Fruit fly (Drosophila melanogaster): ENCODE results near the gene primo-1.

Gene primo-1

DNA sequence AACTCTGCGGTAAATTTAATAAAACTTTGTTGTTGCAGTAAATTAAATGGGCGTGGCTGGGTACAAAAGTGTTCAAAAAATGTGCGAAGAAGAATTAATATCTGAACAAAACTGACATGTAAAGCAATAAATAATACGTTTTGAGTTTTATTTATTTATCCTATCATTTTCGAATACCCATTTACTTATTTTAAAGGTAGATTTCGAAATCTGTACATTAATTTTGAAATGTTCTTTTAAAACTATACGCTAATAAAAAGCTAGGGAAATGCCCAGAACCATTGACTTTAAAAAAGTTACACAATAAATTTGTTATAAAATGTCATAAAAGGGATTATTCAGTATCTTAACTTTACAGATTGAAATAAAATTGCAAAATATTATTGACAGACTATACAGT, at the start of gene primo-1, which contains the start of gene primo-2:
primo-1 (minus strand) TSS at position 101 of the 400 bp plus-strand sequence.
primo-2 (minus strand) TSS at position 101 of the 400 bp plus-strand sequence.
- TF ChIP-seq CG8478 (optimal IDR thresholded peaks at IDR 0.05) = no peak
- TF ChIP-seq CTCF (optimal IDR thresholded peaks at IDR 0.05) = no peak

DNA sequence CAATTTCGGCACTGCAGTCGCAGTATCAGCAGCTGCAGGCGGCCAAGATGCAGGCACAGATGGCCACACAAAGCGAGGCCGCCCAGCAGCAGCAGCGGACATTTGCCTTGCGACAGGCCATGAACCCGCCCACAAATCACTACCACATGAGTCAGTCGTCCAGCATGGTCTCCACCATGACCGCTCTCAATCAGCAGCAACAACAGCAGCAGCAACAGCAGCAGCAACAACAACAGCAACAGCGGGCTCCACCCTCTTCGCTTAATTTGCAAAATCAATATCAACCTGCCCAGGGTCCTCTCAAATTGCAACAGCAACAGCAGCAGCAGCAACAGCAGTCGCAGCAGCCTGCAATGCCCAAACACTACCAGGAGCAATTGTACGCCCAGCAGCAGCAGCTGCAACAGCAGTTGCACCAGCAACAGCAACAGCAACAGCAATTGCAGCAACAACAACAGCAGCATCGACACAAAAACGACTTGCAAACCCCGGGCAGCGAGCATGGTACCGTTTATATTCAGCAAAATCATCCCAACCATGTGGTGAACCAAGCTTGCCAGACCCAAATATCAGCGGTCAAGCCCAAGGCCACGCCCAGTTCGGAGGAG, 34.5 kb upstream of the primo-1 start:
- TF ChIP-seq CTCF (optimal IDR thresholded peaks at IDR 0.05) (no peak), CG8478 (optimal IDR thresholded peaks at IDR 0.05) (no peak)

DNA sequence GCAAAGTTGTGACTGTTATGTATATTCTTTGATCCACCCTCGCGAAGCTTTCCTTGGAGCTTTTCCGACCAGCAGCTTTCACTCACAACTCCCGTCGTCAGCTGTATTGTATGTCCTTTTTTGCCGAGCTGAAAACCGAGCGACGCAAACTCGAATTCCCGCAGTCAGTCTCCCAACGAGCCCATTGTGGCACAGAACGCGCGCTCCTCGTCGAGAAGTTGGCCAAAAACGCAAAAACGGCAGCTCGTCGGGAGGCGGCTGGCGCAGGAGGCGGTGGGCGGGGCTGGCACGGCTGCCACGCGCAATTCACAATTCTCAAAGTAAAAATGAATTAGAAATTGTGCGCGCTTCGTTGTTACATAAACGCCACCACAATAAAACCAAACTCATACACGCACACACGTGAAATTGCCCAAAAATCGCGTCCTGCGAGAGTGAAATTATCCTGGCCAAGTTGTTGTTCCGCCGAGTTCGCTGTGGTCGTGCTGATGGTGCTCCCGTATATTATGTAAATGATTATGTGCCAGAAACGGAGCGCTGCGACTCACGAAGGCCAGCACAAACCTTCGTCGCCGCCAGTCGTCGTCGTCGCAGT, 23.8 kb upstream of the primo-1 start:
- TF ChIP-seq CG8478 (optimal IDR thresholded peaks at IDR 0.05) (no peak), CTCF (optimal IDR thresholded peaks at IDR 0.05) (no peak)

DNA sequence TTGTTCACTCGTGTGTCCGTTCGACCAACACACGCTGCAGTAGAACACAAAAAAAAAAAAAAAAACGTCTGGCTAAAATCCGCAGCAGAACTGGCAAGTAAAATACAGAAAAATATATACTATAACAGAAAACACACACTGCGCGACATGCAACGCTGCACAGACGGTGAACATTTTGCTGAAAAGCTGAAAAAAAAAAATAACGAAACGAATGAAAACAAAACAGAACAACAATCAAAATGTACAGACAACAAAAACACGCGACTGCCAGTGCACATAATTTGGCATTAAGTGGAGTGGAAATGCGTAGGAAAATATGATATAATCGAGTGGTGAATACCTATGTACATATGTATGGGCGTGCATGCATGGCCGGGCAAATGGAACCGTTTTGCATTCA, 18.4 kb upstream of the primo-1 start:
- no peak for TF ChIP-seq CG8478 (optimal IDR thresholded peaks at IDR 0.05)
- TF ChIP-seq CTCF (optimal IDR thresholded peaks at IDR 0.05) = no peak

DNA sequence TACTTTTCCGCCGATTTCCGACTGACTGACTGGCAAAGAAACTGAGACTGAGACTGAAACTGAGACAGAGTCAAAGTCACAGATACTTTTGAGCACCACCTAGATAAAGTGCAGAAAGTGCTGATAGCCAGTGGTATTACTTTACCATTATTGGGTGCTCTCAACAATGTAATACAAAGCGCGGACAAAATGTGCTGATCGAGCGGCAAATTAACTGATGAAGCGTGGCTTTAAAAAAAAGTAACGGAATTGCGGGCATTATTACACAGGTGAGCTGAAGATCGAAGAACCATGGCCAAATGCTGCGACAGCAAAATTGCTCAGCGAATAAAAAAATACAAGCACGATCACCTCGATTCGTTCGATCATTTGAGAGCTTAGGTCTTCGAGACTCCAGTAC, 17.3 kb upstream of the primo-1 start:
- TF ChIP-seq CTCF (optimal IDR thresholded peaks at IDR 0.05) = no peak
- TF ChIP-seq CG8478 (optimal IDR thresholded peaks at IDR 0.05) = no peak

DNA sequence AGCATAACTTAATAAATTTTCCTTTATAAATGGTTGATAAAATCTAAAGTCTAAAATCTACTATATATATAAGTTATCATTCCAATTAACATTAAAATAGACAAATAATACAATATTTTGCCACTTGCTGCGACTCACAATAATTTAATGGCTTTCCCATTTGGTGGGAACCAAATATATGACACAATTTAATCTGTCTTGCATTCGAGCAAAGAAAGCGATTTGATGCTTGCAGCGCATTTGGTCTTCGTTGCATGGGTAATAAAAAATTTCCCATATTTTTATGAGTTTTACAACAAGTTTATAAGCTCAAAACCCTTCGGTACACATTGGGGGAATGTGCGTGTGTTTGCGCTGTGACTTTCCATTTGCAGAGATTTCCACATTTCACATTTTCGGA, 15.2 kb upstream of the primo-1 start:
- TF ChIP-seq CG8478 (optimal IDR thresholded peaks at IDR 0.05) = no peak
- TF ChIP-seq CTCF (optimal IDR thresholded peaks at IDR 0.05) = no peak

DNA sequence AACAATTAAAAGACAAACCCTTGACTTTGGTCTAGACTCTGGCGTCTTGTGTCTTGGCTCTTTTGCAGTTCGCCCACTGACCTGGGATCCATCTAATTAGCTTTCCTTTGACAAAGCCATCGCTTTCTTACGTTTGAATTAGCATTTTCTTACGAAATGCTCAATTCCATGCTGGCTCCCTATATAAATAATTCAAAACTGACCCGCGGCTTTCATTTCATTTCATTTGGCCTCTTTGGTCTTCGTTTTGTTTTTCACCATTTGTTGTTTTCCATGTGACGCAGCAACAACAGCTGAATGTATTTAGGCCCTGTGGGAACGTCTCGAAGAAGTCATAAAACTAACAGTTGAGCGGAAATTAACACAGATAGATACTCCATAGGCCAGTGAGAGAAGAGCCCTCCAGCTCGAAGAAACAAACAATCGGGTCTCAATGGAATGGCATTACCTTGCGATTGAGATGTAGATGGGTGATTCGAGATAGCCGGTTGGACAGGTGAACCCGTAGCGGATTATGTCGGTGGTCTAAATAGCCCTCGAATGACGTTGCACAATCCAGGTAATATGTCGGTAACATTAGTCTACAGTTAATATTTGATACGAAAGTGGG, 12.5 kb upstream of the primo-1 start:
- TF ChIP-seq CG8478 (optimal IDR thresholded peaks at IDR 0.05) (no peak), CTCF (optimal IDR thresholded peaks at IDR 0.05) (no peak)

DNA sequence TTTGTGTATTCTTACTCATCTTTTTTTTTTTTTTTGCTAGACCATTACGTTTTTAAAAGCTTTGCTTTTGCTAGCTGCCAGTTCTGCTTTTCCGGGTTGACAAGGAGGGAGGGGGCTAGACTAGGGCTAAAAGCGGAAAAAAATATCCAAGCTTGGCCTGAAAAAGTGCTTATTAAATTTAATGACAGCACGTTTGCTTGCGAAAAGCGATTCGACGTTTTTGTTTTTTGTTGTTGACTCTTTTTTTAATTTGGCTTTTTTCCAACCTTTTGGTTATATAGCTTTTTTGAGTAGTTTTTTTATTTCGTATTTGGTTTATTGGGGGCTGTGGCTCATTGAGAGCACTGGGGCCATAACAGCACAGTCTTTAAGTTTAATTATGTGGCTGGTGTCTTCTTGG, 10.8 kb upstream of the primo-1 start:
- TF ChIP-seq CTCF (optimal IDR thresholded peaks at IDR 0.05) = no peak
- TF ChIP-seq CG8478 (optimal IDR thresholded peaks at IDR 0.05) = no peak

DNA sequence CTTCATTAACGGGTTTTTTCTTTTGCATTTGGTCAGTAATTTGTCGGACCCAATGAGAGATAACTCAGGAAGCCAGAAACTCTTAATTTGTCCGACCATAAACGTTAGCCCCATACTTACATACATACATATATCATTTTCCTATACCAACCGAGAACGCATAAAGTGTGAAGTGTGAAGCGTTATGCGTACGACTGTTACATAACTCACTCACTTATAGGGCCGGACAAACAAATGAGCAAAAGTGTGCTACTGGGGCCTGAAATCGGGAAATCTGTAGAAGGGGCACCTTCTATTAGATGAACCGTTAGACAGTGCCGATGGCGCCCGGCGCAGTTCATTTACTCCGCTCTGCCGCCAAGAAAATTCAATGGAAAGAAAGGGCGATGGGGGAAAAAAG, 10.4 kb upstream of the primo-1 start:
- TF ChIP-seq CG8478 (optimal IDR thresholded peaks at IDR 0.05) = no peak
- no peak for TF ChIP-seq CTCF (optimal IDR thresholded peaks at IDR 0.05)

DNA sequence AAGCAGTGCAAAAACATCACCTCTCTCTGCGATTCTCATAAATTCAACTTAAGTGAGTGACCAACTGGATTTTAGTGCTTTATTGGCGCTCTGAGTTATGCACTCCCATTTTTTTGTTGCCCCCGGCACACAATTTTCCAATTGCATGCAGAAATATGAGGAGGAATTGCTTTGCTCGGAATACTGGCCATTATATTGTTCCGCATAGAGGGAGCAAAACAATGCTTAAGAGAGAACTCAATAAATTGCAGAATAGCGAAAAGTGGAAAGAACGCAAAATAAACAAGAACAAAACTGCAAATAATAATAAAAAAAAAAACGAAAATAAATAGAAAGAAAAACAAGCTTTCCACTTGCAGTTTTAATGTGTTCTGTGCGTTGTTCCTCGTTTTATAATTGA, 9.2 kb upstream of the primo-1 start:
- no peak for TF ChIP-seq CTCF (optimal IDR thresholded peaks at IDR 0.05)

DNA sequence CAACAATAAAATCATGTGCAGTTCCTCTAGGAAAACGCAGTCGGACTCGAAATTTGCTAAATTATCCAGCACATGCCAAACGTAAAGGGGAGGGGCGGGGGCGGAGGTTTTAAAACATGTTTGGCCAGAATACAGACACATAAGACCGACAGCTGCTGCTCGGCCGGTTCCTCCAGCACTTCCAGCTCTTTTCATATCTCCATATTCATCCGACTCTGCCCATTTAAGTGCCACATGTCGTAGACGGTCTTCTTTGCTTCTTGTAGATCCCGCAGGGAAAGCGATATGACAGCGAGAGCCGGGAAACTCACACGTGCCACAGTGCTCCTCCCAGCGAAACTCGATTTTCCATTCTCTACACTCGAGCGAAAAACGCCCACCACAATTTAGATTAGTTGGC, 7.4 kb upstream of the primo-1 start:
- TF ChIP-seq CTCF (optimal IDR thresholded peaks at IDR 0.05) = no peak
- TF ChIP-seq CG8478 (optimal IDR thresholded peaks at IDR 0.05) = no peak

DNA sequence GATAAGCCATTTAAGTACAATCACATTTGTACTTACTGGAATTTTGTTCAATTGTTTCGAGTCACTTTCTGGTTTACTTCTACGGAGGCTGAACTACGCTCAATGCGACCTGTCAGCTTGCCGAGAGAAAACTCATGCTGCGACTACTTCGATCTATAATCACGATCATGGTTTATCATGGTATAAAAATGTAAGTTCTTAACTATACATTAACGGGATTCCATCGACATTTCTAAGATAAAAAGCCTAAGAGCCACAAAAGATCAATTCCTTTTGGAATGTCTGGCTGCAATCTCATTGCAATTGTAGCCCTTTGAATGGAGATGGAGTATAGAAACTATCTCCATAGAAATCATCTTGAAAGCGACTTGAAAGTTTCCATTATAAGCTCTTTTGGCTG, 6.4 kb upstream of the primo-1 start, which contains the start of gene Ubc87F:
Ubc87F (minus strand) TSS at position 101 of the 400 bp plus-strand sequence.
- TF ChIP-seq CTCF (optimal IDR thresholded peaks at IDR 0.05) = no peak
- no peak for TF ChIP-seq CG8478 (optimal IDR thresholded peaks at IDR 0.05)

DNA sequence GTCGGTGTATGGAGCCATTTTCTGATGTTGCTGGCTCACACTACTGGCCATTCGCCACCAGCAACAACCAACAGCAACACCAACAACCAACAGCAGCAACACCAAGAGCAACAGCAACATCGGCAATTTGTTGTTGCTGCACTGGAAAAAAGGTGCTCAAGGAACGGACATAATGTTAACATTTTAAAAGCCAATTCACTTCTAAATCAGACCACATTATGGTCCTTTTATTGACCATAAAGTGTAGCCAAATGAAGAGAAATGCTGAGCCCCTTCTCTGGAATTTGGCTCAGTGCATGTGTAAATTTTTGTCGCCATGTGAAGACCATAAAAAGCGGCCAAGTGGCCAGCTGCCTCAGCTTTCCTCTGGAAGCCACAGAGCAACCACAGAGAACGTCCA, 5.2 kb upstream of the primo-1 start:
- TF ChIP-seq CG8478 (optimal IDR thresholded peaks at IDR 0.05) (no peak), CTCF (optimal IDR thresholded peaks at IDR 0.05) (no peak)

DNA sequence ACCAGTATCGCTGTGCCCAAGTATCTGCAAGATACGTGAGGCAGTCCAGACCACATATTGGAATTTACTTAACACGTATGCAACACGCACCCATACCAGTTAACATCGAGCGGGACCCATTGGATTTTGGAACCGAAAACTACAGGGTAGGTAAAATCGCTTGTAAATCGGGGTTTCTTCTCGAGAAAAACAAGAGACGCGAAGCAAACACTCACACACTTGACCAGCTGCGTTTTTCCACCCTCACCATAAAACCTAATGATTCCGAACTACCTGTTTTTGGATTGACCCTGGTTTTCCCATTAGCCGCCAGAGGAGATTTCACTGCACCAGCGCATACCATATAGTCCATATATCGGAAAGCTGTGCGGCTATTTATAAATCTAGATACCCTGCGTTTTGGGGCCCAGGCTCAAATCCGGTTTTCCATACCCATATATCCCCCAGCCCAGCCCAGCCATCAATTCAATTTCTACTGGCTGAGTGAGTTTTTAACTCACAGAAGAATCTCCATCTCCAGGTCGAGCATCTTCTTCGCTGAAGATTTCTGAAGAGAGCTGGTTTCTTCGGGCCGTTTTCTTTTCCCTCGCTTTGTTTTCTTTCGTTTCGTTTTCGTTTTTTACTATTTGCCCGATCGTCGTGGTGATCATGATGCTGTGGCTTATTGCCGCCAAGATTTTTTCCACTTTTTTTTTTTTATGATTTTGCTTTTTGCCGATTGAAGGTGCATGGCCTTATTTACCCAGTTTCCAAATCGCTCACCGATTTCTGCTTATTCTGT, 4.2 kb upstream of the primo-1 start:
- TF ChIP-seq CTCF (optimal IDR thresholded peaks at IDR 0.05) = no peak
- TF ChIP-seq CG8478 (optimal IDR thresholded peaks at IDR 0.05) = no peak

DNA sequence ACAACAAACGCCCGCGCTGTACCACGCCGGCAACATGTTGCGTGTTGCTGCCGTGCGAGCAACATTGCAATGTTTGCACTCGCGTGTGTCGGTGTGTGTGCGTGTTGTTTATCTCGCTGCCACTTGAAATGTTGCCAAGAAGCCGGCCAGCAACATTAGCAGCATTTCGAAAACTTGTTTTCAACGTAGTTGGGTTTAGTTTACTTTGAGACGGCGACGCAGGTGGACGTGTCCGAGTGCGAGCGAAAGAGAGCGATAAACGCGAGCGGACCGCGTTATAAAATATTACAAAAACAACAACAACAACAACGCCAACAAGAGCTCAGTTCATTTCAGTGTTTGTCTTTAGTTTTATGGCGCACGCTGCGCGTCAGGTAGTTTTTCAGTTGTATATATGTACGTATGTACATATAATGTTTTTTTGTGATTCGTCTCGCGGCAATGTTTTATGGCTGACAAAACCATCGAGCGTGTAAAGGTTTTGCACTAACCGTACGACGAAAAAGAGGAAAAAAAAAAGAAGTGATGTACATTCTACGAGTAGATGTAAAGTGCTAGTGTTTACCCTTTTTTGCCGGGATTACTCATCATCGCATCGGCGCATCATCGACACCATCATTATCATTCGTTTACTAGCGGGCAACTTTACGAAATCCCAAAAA, 3.5 kb upstream of the primo-1 start, which contains the start of gene kmr:
kmr (plus strand) TSS at position 196 of the 662 bp plus-strand sequence.
- TF ChIP-seq CG8478 (optimal IDR thresholded peaks at IDR 0.05) (no peak), CTCF (optimal IDR thresholded peaks at IDR 0.05) (no peak)
